Fruit fly (Drosophila melanogaster) whole organism, wandering third instar larva: Measurements from ENCODE around the gene dor.

ENCODE experiments used
- Abd-B ChIP-seq: fragments of >200 bp; optimal IDR thresholded peaks from 2 replicates; lab custom pipeline; 2017; ENCODE audit warnings: missing biosample characterization, missing genetic modification characterization
- GATAd ChIP-seq: sonication (Bioruptor generic); optimal IDR thresholded peaks from 2 replicates; lab custom pipeline; 2016; ENCODE audit warnings: missing biosample characterization, missing genetic modification characterization
- Hr83 ChIP-seq: fragments of 200-300 bp; sonication (Bioruptor generic); optimal IDR thresholded peaks from 2 replicates; lab custom pipeline; 2016; ENCODE audit warnings: missing biosample characterization, mild to moderate bottlenecking, missing genetic modification characterization, moderate library complexity; ENCODE audit not compliant: poor library complexity, severe bottlenecking
- Jra ChIP-seq: sonication (Bioruptor generic); optimal IDR thresholded peaks from 2 replicates; lab custom pipeline; 2016; ENCODE audit warnings: missing biosample characterization, missing genetic modification characterization
- N ChIP-seq: fragments of >200 bp; optimal IDR thresholded peaks from 2 replicates; lab custom pipeline; 2018; ENCODE audit warnings: missing biosample characterization, missing external identifiers, missing genetic modification characterization
- OdsH ChIP-seq: fragments of 200-800 bp; sonication (Bioruptor generic); optimal IDR thresholded peaks from 2 replicates; lab custom pipeline; 2016; ENCODE audit warnings: missing biosample characterization, mild to moderate bottlenecking, missing genetic modification characterization
- br ChIP-seq: fragments of 200-800 bp; sonication (Bioruptor generic); optimal IDR thresholded peaks from 2 replicates; lab custom pipeline; 2016; ENCODE audit warnings: missing biosample characterization, missing genetic modification characterization
- brk ChIP-seq: fragments of 200-800 bp; sonication (Bioruptor generic); optimal IDR thresholded peaks from 2 replicates; lab custom pipeline; 2016; ENCODE audit warnings: missing biosample characterization, mild to moderate bottlenecking, missing genetic modification characterization
- fru ChIP-seq: fragments of 200-800 bp; sonication (Bioruptor generic); optimal IDR thresholded peaks from 3 replicates; lab custom pipeline; 2016; ENCODE audit warnings: missing biosample characterization, mild to moderate bottlenecking, missing genetic modification characterization
- pan ChIP-seq: fragments of >200 bp; optimal IDR thresholded peaks from 2 replicates; lab custom pipeline; 2017
- psq ChIP-seq: fragments of 200-800 bp; sonication (Bioruptor generic); optimal IDR thresholded peaks from 3 replicates; lab custom pipeline; 2017; ENCODE audit warnings: missing biosample characterization, mild to moderate bottlenecking, missing genetic modification characterization, moderate library complexity
- usp ChIP-seq: fragments of >200 bp; optimal IDR thresholded peaks from 2 replicates; lab custom pipeline; 2017; ENCODE audit warnings: missing biosample characterization, missing genetic modification characterization

- TF ChIP-seq Hr83 (GFP tag; lab: Kevin White, UChicago) (no peak), Jra (no peak), GATAd (GFP tag; lab: Kevin White, UChicago) (no peak), OdsH (GFP tag; lab: Kevin White, UChicago) (no peak), pan (lab: Kevin White, UChicago) (no peak), brk (GFP tag; lab: Kevin White, UChicago) (no peak), br (GFP tag; lab: Kevin White, UChicago) (no peak), fru (no peak), psq (GFP tag; lab: Kevin White, UChicago) (no peak), Abd-B (GFP tag; lab: Kevin White, UChicago) (no peak), usp (no peak), N (GFP tag; lab: Kevin White, UChicago) (no peak)
These were observed 39.7 kb upstream of the dor start for dm6 chrX:1625142-1625541.
